Worm (Caenorhabditis elegans): ENCODE results near the gene lin-8.

lin-8 gene

ce11 chrII:3045875-3046274 lies 10.7 kb upstream of the lin-8 start, which contains the start of gene sri-30:
TSS of gene sri-30 (plus strand) at chrII:3046175.
- TF ChIP-seq unc-39 (tag; optimal IDR thresholded peaks at IDR 0.05), result no peak
- TF ChIP-seq lin-39 (tag; optimal IDR thresholded peaks at IDR 0.05), result no peak
- TF ChIP-seq ceh-16 (tag; optimal IDR thresholded peaks at IDR 0.05), result no peak
- no peak for TF ChIP-seq sem-4 (tag; optimal IDR thresholded peaks at IDR 0.05)
- no peak for TF ChIP-seq ztf-11 (tag; optimal IDR thresholded peaks at IDR 0.05)
- no peak for TF ChIP-seq dmd-4 (tag; optimal IDR thresholded peaks at IDR 0.05)
- TF ChIP-seq blmp-1 (tag; optimal IDR thresholded peaks at IDR 0.05; ENCODE audit: insufficient read depth), result no peak
- no peak for TF ChIP-seq nhr-129 (tag; optimal IDR thresholded peaks at IDR 0.05)
- no peak for TF ChIP-seq lsy-2 (tag; optimal IDR thresholded peaks at IDR 0.05)
- TF ChIP-seq aly-2 (tag; optimal IDR thresholded peaks at IDR 0.05), result no peak

DNA sequence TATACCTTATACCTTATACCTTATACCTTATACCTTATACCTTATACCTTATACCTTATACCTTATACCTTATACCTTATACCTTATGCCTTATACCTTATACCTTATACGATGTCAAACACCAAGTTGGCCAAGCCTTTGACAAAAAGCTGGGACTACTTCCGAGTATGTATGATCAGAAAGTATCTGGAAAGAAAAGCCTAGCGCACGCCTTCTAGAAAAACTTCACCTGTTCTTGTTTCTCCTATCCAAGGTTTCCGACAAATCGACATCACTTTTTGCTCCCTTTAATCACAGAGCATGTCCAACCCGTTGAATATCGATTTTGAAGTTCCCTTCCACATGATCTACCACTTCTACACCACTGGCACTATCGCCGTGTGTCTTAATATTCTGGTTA lies 8.2 kb upstream of the lin-8 start, which contains the start of gene sri-28:
TSS of gene sri-28 (plus strand) at position 301 of the 400 bp plus-strand sequence.
- TF ChIP-seq zag-1 (tag; optimal IDR thresholded peaks at IDR 0.05) (no peak), mbf-1 (tag; optimal IDR thresholded peaks at IDR 0.05) (no peak), nhr-129 (tag; optimal IDR thresholded peaks at IDR 0.05) (no peak), egl-27 (tag; optimal IDR thresholded peaks at IDR 0.05) (no peak), unc-55 (GFP tag; optimal IDR thresholded peaks at IDR 0.05) (no peak), ceh-82 (tag; optimal IDR thresholded peaks at IDR 0.05) (no peak), sma-3 (GFP tag; optimal IDR thresholded peaks at IDR 0.05) (no peak), sma-9 (GFP tag; optimal IDR thresholded peaks at IDR 0.05) (no peak), sma-9 (tag; optimal IDR thresholded peaks at IDR 0.05) (no peak), ztf-1 (GFP tag; conservative IDR thresholded peaks at IDR 0.05) (no peak), ztf-11 (tag; optimal IDR thresholded peaks at IDR 0.05) (no peak)

- TF ChIP-seq nhr-237 (tag; optimal IDR thresholded peaks at IDR 0.05), result no peak
- TF ChIP-seq elt-1 (tag; optimal IDR thresholded peaks at IDR 0.05), result no peak
- TF ChIP-seq dmd-4 (tag; optimal IDR thresholded peaks at IDR 0.05), result no peak
- no peak for TF ChIP-seq alr-1 (tag; optimal IDR thresholded peaks at IDR 0.05)
- no peak for TF ChIP-seq lsy-2 (tag; optimal IDR thresholded peaks at IDR 0.05)
- no peak for TF ChIP-seq sma-9 (GFP tag; optimal IDR thresholded peaks at IDR 0.05)
- TF ChIP-seq sma-9 (tag; optimal IDR thresholded peaks at IDR 0.05), result no peak
- TF ChIP-seq nhr-11 (tag; optimal IDR thresholded peaks at IDR 0.05), result no peak
- no peak for TF ChIP-seq mdl-1 (tag; optimal IDR thresholded peaks at IDR 0.05)
- TF ChIP-seq Y55F3AM.14 (GFP tag; optimal IDR thresholded peaks at IDR 0.05), result no peak
- no peak for TF ChIP-seq F13H6.1 (tag; optimal IDR thresholded peaks at IDR 0.05)
- TF ChIP-seq nhr-129 (tag; optimal IDR thresholded peaks at IDR 0.05), result no peak
- no peak for TF ChIP-seq R02D3.7 (tag; optimal IDR thresholded peaks at IDR 0.05)
- no peak for TF ChIP-seq nhr-12 (tag; optimal IDR thresholded peaks at IDR 0.05)
- no peak for TF ChIP-seq nhr-21 (tag; optimal IDR thresholded peaks at IDR 0.05)
- no peak for TF ChIP-seq nhr-23 (tag; optimal IDR thresholded peaks at IDR 0.05)
- no peak for TF ChIP-seq lin-39 (tag; optimal IDR thresholded peaks at IDR 0.05)
Observed at ce11 chrII:3048989-3049388, 7.6 kb upstream of the lin-8 start.

ce11 chrII:3050703-3051102 lies 5.9 kb upstream of the lin-8 start, which contains the start of gene sri-31:
TSS of gene sri-31 (plus strand) at chrII:3051003.
- no peak for TF ChIP-seq gmeb-1 (tag; optimal IDR thresholded peaks at IDR 0.05)
- TF ChIP-seq mab-5 (tag; optimal IDR thresholded peaks at IDR 0.05), result no peak
- TF ChIP-seq lin-13 (GFP tag; optimal IDR thresholded peaks at IDR 0.05), result no peak
- TF ChIP-seq nhr-11 (tag; optimal IDR thresholded peaks at IDR 0.05), result no peak
- no peak for TF ChIP-seq nhr-6 (tag; optimal IDR thresholded peaks at IDR 0.05)
- no peak for TF ChIP-seq fos-1 (tag; optimal IDR thresholded peaks at IDR 0.05)
- TF ChIP-seq lin-39 (tag; optimal IDR thresholded peaks at IDR 0.05), result no peak
- no peak for TF ChIP-seq R02D3.7 (tag; optimal IDR thresholded peaks at IDR 0.05)
- TF ChIP-seq lsy-2 (tag; optimal IDR thresholded peaks at IDR 0.05), result no peak
- TF ChIP-seq skn-1 (tag; optimal IDR thresholded peaks at IDR 0.05), result no peak
- no peak for TF ChIP-seq ztf-4 (tag; optimal IDR thresholded peaks at IDR 0.05)
- no peak for TF ChIP-seq blmp-1 (tag; optimal IDR thresholded peaks at IDR 0.05; ENCODE audit: insufficient read depth)
- no peak for TF ChIP-seq C34F6.9 (tag; optimal IDR thresholded peaks at IDR 0.05)
- no peak for TF ChIP-seq elt-1 (tag; optimal IDR thresholded peaks at IDR 0.05)
- TF ChIP-seq snpc-4 (tag; optimal IDR thresholded peaks at IDR 0.05), result no peak
